Fruit fly (Drosophila melanogaster) whole organism, embryonic: ENCODE results near the gene CG11409.

Experiments
- B-H2 ChIP-seq: fragments of 200-800 bp; sonication (Bioruptor generic); optimal IDR thresholded peaks from 2 replicates; lab custom pipeline; 2018; ENCODE audit warnings: missing biosample characterization, mild to moderate bottlenecking, missing genetic modification characterization
- CG10267 ChIP-seq: fragments of 200-800 bp; sonication (Bioruptor generic); optimal IDR thresholded peaks from 2 replicates; lab custom pipeline; 2018; ENCODE audit warnings: missing biosample characterization, mild to moderate bottlenecking, missing genetic modification characterization, moderate library complexity
- CG10543 ChIP-seq: fragments of 200-800 bp; sonication (Bioruptor generic); optimal IDR thresholded peaks from 3 replicates; lab custom pipeline; 2017; ENCODE audit warnings: missing biosample characterization, mild to moderate bottlenecking, missing genetic modification characterization, moderate library complexity
- CG13287 ChIP-seq: fragments of 200-800 bp; sonication (Bioruptor generic); IDR thresholded peaks from 2 replicates; pipeline ENCODE4 v1.3.6; 2022; ENCODE audit warnings: missing biosample characterization, missing genetic modification characterization; ENCODE audit not compliant: partially characterized antibody
- CG14014 ChIP-seq: fragments of 200-800 bp; sonication (Bioruptor generic); IDR thresholded peaks from 2 replicates; pipeline ENCODE4 v1.3.6; 2022; ENCODE audit warnings: missing biosample characterization, missing genetic modification characterization
- CG14860 ChIP-seq: fragments of 200-800 bp; sonication (Bioruptor generic); IDR thresholded peaks from 3 replicates; pipeline ENCODE4 v1.3.6; 2022; ENCODE audit warnings: missing biosample characterization, missing genetic modification characterization; ENCODE audit not compliant: partially characterized antibody
- CG16813 ChIP-seq: fragments of 200-800 bp; sonication (Bioruptor generic); IDR thresholded peaks from 3 replicates; pipeline ENCODE4 v1.3.6; 2022; ENCODE audit warnings: missing biosample characterization, missing genetic modification characterization; ENCODE audit not compliant: partially characterized antibody
- CG17186 ChIP-seq: fragments of 200-800 bp; sonication (Bioruptor generic); optimal IDR thresholded peaks from 3 replicates; lab custom pipeline; 2017; ENCODE audit warnings: missing biosample characterization, missing genetic modification reagents, missing genetic modification characterization
- CG17568 ChIP-seq: fragments of 200-800 bp; sonication (Bioruptor generic); optimal IDR thresholded peaks from 2 replicates; lab custom pipeline; 2018; ENCODE audit warnings: missing biosample characterization, mild to moderate bottlenecking, missing genetic modification characterization, moderate library complexity
- CG18764 ChIP-seq: fragments of 200-800 bp; sonication (Bioruptor generic); optimal IDR thresholded peaks from 3 replicates; lab custom pipeline; 2016; ENCODE audit warnings: missing biosample characterization, missing genetic modification characterization
- CG2116 ChIP-seq: fragments of 200-800 bp; sonication (Bioruptor generic); optimal IDR thresholded peaks from 3 replicates; lab custom pipeline; 2018; ENCODE audit warnings: missing biosample characterization, mild to moderate bottlenecking, missing genetic modification characterization
- CG2889 ChIP-seq: fragments of 200-800 bp; sonication (Bioruptor generic); IDR thresholded peaks from 3 replicates; pipeline ENCODE4 v1.3.6; 2022; ENCODE audit warnings: missing biosample characterization, missing genetic modification characterization
- CG34224 ChIP-seq: fragments of 200-800 bp; sonication (Bioruptor generic); IDR thresholded peaks from 3 replicates; pipeline ENCODE4 v1.3.6; 2022; ENCODE audit warnings: missing biosample characterization, missing genetic modification characterization; ENCODE audit not compliant: partially characterized antibody
- CG4617 ChIP-seq: fragments of 200-800 bp; sonication (Bioruptor generic); optimal IDR thresholded peaks from 3 replicates; lab custom pipeline; 2016; ENCODE audit warnings: missing biosample characterization, missing genetic modification characterization, borderline replicate concordance
- CG6791 ChIP-seq: fragments of 200-800 bp; sonication (Bioruptor generic); IDR thresholded peaks from 3 replicates; pipeline ENCODE4 v1.3.6; 2022; ENCODE audit warnings: missing biosample characterization, missing genetic modification characterization; ENCODE audit not compliant: partially characterized antibody
- CG7963 ChIP-seq: fragments of 200-800 bp; sonication (Bioruptor generic); IDR thresholded peaks from 3 replicates; pipeline ENCODE4 v1.3.6; 2022; ENCODE audit warnings: missing biosample characterization, missing genetic modification characterization; ENCODE audit not compliant: partially characterized antibody
- CG8944 ChIP-seq: fragments of 200-800 bp; sonication (Bioruptor generic); optimal IDR thresholded peaks from 3 replicates; lab custom pipeline; 2016; ENCODE audit warnings: missing biosample characterization, missing genetic modification characterization
- Dfd ChIP-seq, 2 experiments: fragments of >200 bp; optimal IDR thresholded peaks; 2 replicates each; lab custom pipeline; 2017; ENCODE audit warnings: missing biosample characterization in 2 of 2, missing genetic modification characterization in 2 of 2
- Dip3 ChIP-seq: fragments of 200-800 bp; sonication (Bioruptor generic); optimal IDR thresholded peaks from 3 replicates; lab custom pipeline; 2016; ENCODE audit warnings: missing biosample characterization, missing genetic modification characterization
- Dll ChIP-seq: fragments of 200-800 bp; sonication (Bioruptor generic); IDR thresholded peaks from 4 replicates; pipeline ENCODE4 v1.3.6; 2022; ENCODE audit warnings: missing biosample characterization, missing genetic modification characterization; ENCODE audit not compliant: partially characterized antibody
- Doc3 ChIP-seq: fragments of 200-800 bp; sonication (Bioruptor generic); IDR thresholded peaks from 3 replicates; pipeline ENCODE4 v1.3.6; 2022; ENCODE audit warnings: missing biosample characterization, missing genetic modification characterization; ENCODE audit not compliant: partially characterized antibody
- E2f2 ChIP-seq: fragments of 200-800 bp; sonication (Bioruptor generic); IDR thresholded peaks from 2 replicates; pipeline ENCODE4 v1.3.6; 2022; ENCODE audit warnings: missing biosample characterization, missing genetic modification characterization
- Ets97D ChIP-seq: fragments of 200-800 bp; sonication (Bioruptor generic); optimal IDR thresholded peaks from 3 replicates; lab custom pipeline; 2016; ENCODE audit warnings: missing biosample characterization, missing genetic modification characterization
- H15 ChIP-seq: fragments of 200-800 bp; sonication (Bioruptor generic); IDR thresholded peaks from 3 replicates; pipeline ENCODE4 v1.3.6; 2022; ENCODE audit warnings: missing biosample characterization, missing genetic modification characterization
- HLH4C ChIP-seq: fragments of 200-800 bp; sonication (Bioruptor generic); IDR thresholded peaks from 3 replicates; pipeline ENCODE4 v1.3.6; 2022; ENCODE audit warnings: missing biosample characterization, missing genetic modification characterization; ENCODE audit not compliant: partially characterized antibody
- MBD-R2 ChIP-seq: fragments of 200-800 bp; sonication (Bioruptor generic); IDR thresholded peaks from 2 replicates; pipeline ENCODE4 v1.3.6; 2022; ENCODE audit warnings: missing biosample characterization, missing genetic modification characterization
- Med ChIP-seq: fragments of 200-800 bp; sonication (Bioruptor generic); peaks from one replicate; lab custom pipeline; 2016; ENCODE audit warnings: missing biosample characterization, missing genetic modification characterization, mild to moderate bottlenecking, inconsistent platforms, moderate library complexity
- Scr ChIP-seq: fragments of 200-800 bp; sonication (Bioruptor generic); IDR thresholded peaks from 2 replicates; pipeline ENCODE4 v1.3.6; 2022; ENCODE audit warnings: missing biosample characterization, missing genetic modification characterization; ENCODE audit not compliant: partially characterized antibody
- Sry-δ ChIP-seq: fragments of 200-800 bp; sonication (Bioruptor generic); optimal IDR thresholded peaks from 2 replicates; lab custom pipeline; 2016; ENCODE audit warnings: missing biosample characterization, missing genetic modification characterization
- YL-1 ChIP-seq: fragments of 200-800 bp; sonication (Bioruptor generic); optimal IDR thresholded peaks from 3 replicates; lab custom pipeline; 2017; ENCODE audit warnings: missing biosample characterization, mild to moderate bottlenecking, missing genetic modification characterization
- amos ChIP-seq: fragments of 200-800 bp; sonication (Bioruptor generic); IDR thresholded peaks from 2 replicates; pipeline ENCODE4 v1.3.6; 2022; ENCODE audit warnings: missing biosample characterization, missing genetic modification characterization; ENCODE audit not compliant: partially characterized antibody
- ato ChIP-seq: fragments of 200-800 bp; sonication (Bioruptor generic); IDR thresholded peaks from 2 replicates; pipeline ENCODE4 v1.3.6; 2022; ENCODE audit warnings: missing biosample characterization, missing genetic modification characterization; ENCODE audit not compliant: partially characterized antibody
- bbx ChIP-seq: fragments of 200-800 bp; sonication (Bioruptor generic); IDR thresholded peaks from 2 replicates; pipeline ENCODE4 v1.3.6; 2022; ENCODE audit warnings: missing biosample characterization, missing genetic modification characterization; ENCODE audit not compliant: partially characterized antibody
- bigmax ChIP-seq: fragments of 200-800 bp; sonication (Bioruptor generic); optimal IDR thresholded peaks from 2 replicates; lab custom pipeline; 2018; ENCODE audit warnings: missing biosample characterization, mild to moderate bottlenecking, missing genetic modification characterization
- crol ChIP-seq: fragments of 200-800 bp; sonication (Bioruptor generic); IDR thresholded peaks from 2 replicates; pipeline ENCODE4 v1.3.6; 2022; ENCODE audit warnings: missing biosample characterization, missing genetic modification characterization
- cwo ChIP-seq: fragments of 200-800 bp; sonication (Bioruptor generic); optimal IDR thresholded peaks from 3 replicates; lab custom pipeline; 2017; ENCODE audit warnings: missing biosample characterization, missing genetic modification characterization, mild to moderate bottlenecking, moderate library complexity, missing genetic modification reagents
- disco-r ChIP-seq: fragments of 200-800 bp; sonication (Bioruptor generic); optimal IDR thresholded peaks from 2 replicates; lab custom pipeline; 2016; ENCODE audit warnings: missing biosample characterization, missing genetic modification characterization
- hb ChIP-seq: fragments of 200-800 bp; sonication (Bioruptor generic); IDR thresholded peaks from 3 replicates; pipeline ENCODE4 v1.3.6; 2022; ENCODE audit warnings: missing biosample characterization, missing genetic modification characterization; ENCODE audit not compliant: partially characterized antibody
- inv ChIP-seq: fragments of 200-800 bp; sonication (Bioruptor generic); IDR thresholded peaks from 2 replicates; pipeline ENCODE4 v1.3.6; 2022; ENCODE audit warnings: missing biosample characterization, missing genetic modification characterization; ENCODE audit not compliant: partially characterized antibody
- kay ChIP-seq: fragments of 200-800 bp; sonication (Bioruptor generic); optimal IDR thresholded peaks from 2 replicates; lab custom pipeline; 2016; ENCODE audit warnings: missing biosample characterization, missing genetic modification characterization
- mld ChIP-seq: fragments of 200-800 bp; sonication (Bioruptor generic); IDR thresholded peaks from 3 replicates; pipeline ENCODE4 v1.3.6; 2022; ENCODE audit warnings: missing biosample characterization, missing genetic modification characterization; ENCODE audit not compliant: partially characterized antibody
- nom ChIP-seq: fragments of 200-800 bp; sonication (Bioruptor generic); optimal IDR thresholded peaks from 2 replicates; lab custom pipeline; 2017; ENCODE audit warnings: missing biosample characterization, missing genetic modification characterization, mild to moderate bottlenecking, moderate library complexity, missing genetic modification reagents
- pzg ChIP-seq: fragments of 200-800 bp; sonication (Bioruptor generic); optimal IDR thresholded peaks from 3 replicates; lab custom pipeline; 2018; ENCODE audit warnings: missing biosample characterization, mild to moderate bottlenecking, missing genetic modification characterization, moderate library complexity
- sug ChIP-seq: fragments of 200-800 bp; optimal IDR thresholded peaks from 2 replicates; lab custom pipeline; 2019; ENCODE audit warnings: missing biosample characterization, mild to moderate bottlenecking, missing genetic modification characterization, moderate library complexity
- tna ChIP-seq: fragments of 200-800 bp; sonication (Bioruptor generic); IDR thresholded peaks from 2 replicates; pipeline ENCODE4 v1.3.6; 2022; ENCODE audit warnings: missing biosample characterization, missing genetic modification characterization; ENCODE audit not compliant: partially characterized antibody
- zen2 ChIP-seq: fragments of 200-800 bp; sonication (Bioruptor generic); IDR thresholded peaks from 3 replicates; pipeline ENCODE4 v1.3.6; 2022; ENCODE audit warnings: missing biosample characterization, missing genetic modification characterization; ENCODE audit not compliant: partially characterized antibody

The CG11409 gene

DNA sequence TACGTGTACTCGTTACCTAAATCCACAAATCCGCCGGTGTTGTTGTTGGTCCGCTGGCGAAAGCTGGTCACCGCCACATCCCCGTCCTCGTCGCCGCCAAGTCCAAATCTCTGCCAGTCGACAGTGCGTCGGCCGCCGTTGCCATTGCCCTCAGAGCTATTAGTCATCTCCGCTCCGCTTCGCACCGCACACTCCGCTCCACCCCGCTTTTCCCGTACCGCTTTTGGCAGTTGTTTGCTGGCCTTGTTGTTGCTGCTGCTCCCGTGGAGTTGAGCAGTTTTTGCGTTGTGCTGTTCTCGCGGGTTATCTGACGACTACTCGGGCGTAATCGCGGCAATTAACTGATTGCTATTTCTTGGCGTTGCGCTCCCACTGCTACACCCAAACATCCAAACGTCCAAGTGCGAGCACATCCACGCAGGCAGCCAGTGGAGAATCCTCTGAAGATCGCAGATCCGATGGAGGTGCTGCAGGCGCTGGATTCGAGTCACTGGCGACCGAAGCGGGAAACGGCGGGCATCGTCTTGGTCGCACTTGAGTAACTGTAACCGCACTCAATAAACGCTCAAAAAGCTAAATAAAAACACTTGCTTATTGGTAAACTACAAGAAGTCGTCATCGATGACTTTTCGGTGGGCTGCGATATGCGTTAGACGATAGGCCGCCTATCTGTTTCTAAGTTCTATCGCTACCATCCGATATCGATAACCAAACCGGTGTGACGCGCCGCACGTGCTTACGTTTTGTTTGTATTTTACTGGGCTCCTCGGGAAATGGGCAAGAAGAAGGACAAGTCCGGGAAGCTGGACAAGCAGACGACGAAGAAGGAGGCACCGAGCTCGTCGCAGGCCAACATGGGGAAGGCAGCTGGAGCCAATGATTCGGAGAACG is 12.2 kb upstream of the CG11409 start, which contains the start of the genes CG12773 and CG11417 (continued):
- TF ChIP-seq CG4617 (GFP tag; lab: Kevin White, UChicago) (peak; percentile 16), CG10267 (tag; lab: Kevin White, UChicago) (no peak), MBD-R2 (GFP tag; lab: Robert Waterston, UW) (peak; percentile 51), H15 (GFP tag; lab: Robert Waterston, UW) (no peak), CG7963 (GFP tag; lab: Robert Waterston, UW) (peak; percentile 90), kay (GFP tag; lab: Kevin White, UChicago) (peak; percentile 74), CG18764 (GFP tag; lab: Kevin White, UChicago) (no peak), amos (GFP tag; lab: Robert Waterston, UW) (peak; percentile 83), CG2116 (GFP tag; lab: Kevin White, UChicago) (peak; percentile 49), nom (GFP tag; lab: Kevin White, UChicago) (no peak), pzg (peak; percentile 39), CG13287 (GFP tag; lab: Robert Waterston, UW) (peak; percentile 83), CG17186 (GFP tag; lab: Kevin White, UChicago) (peak; percentile 10), sug (tag; lab: Kevin White, UChicago) (peak; percentile 17), CG14860 (GFP tag; lab: Robert Waterston, UW) (peak; percentile 82), tna (GFP tag; lab: Robert Waterston, UW) (peak; percentile 96), E2f2 (GFP tag; lab: Robert Waterston, UW) (peak; percentile 37), Dfd (GFP tag; optimal IDR thresholded peaks at IDR 0.05; lab: Kevin White, UChicago) (no peak), Dip3 (no peak), ato (GFP tag; lab: Robert Waterston, UW) (peak; percentile 95), CG16813 (GFP tag; lab: Robert Waterston, UW) (peak; percentile 78; the same call in 2 of the 3 replicates), bigmax (GFP tag; lab: Kevin White, UChicago) (peak; percentile 10), CG8944 (GFP tag; lab: Kevin White, UChicago) (no peak), CG14014 (no peak), cwo (peak; percentile 92), Scr (GFP tag; lab: Robert Waterston, UW) (peak; percentile 76), crol (peak; percentile 73), HLH4C (peak; percentile 93), YL-1 (GFP tag; lab: Kevin White, UChicago) (peak; percentile 23), CG34224 (GFP tag; lab: Robert Waterston, UW) (peak; percentile 90), hb (peak; percentile 91), CG2889 (GFP tag; lab: Robert Waterston, UW) (no peak), bbx (peak; percentile 90), CG10543 (GFP tag; lab: Kevin White, UChicago) (peak; percentile 1), Ets97D (no peak), CG6791 (peak; percentile 93), mld (GFP tag; lab: Robert Waterston, UW) (peak; percentile 91), zen2 (peak; percentile 95), Sry-δ (peak; percentile 59), Dll (GFP tag; lab: Robert Waterston, UW) (peak; percentile 77), Med (GFP tag; lab: Kevin White, UChicago) (peak; percentile 63), CG17568 (no peak), B-H2 (no peak), Doc3 (GFP tag; lab: Robert Waterston, UW) (peak; percentile 61; the same call in 1 of the 3 replicates), disco-r (GFP tag; lab: Kevin White, UChicago) (no peak), inv (GFP tag; lab: Robert Waterston, UW) (peak; percentile 64)
